Worm (Caenorhabditis elegans) whole organism, mixed stage, embryonic: Measurements from ENCODE around the gene nos-3.
"Not testable (repeated sequence)": the region's sequence is repeated elsewhere in the genome, so short reads cannot be mapped to it uniquely, and the experiment has no call there.

Experiments used
- M03D4.4 ChIP-seq: sonication (generic microtip); optimal IDR thresholded peaks from 2 replicates; lab custom pipeline; 2017; ENCODE audit warnings: mild to moderate bottlenecking, missing genetic modification characterization, missing compliant biosample characterization
- bed-3 ChIP-seq: fragments of 200-800 bp; sonication (Bioruptor generic); optimal IDR thresholded peaks from 3 replicates; lab custom pipeline; 2018; ENCODE audit warnings: mild to moderate bottlenecking, missing genetic modification characterization, moderate library complexity, missing compliant biosample characterization
- blmp-1 ChIP-seq: fragments of 150-350 bp; optimal IDR thresholded peaks from 2 replicates; lab custom pipeline; 2014; ENCODE audit warnings: missing biosample characterization, missing genetic modification characterization
- ceh-39 ChIP-seq: fragments of 150-350 bp; optimal IDR thresholded peaks from 2 replicates; lab custom pipeline; 2014; ENCODE audit warnings: missing biosample characterization, missing genetic modification characterization
- ceh-83 ChIP-seq: fragments of 200-800 bp; sonication (Bioruptor generic); optimal IDR thresholded peaks from 2 replicates; lab custom pipeline; 2018; ENCODE audit warnings: mild to moderate bottlenecking, missing genetic modification characterization, missing compliant biosample characterization
- ces-1 ChIP-seq: fragments of 150-350 bp; optimal IDR thresholded peaks from 2 replicates; lab custom pipeline; 2014; ENCODE audit warnings: missing biosample characterization, missing genetic modification reagents, missing genetic modification characterization
- cnd-1 ChIP-seq: fragments of 200-800 bp; sonication (Bioruptor generic); optimal IDR thresholded peaks from 2 replicates; lab custom pipeline; 2018; ENCODE audit warnings: mild to moderate bottlenecking, missing genetic modification characterization, missing compliant biosample characterization
- drap-1 ChIP-seq: fragments of 200-800 bp; sonication (Bioruptor generic); optimal IDR thresholded peaks from 3 replicates; lab custom pipeline; 2018; ENCODE audit warnings: mild to moderate bottlenecking, missing genetic modification characterization, missing compliant biosample characterization
- elt-1 ChIP-seq: sonication (generic microtip); optimal IDR thresholded peaks from 2 replicates; lab custom pipeline; 2017; ENCODE audit warnings: missing genetic modification characterization, mild to moderate bottlenecking, missing compliant biosample characterization, antibody characterized with exemption, moderate library complexity, borderline replicate concordance; ENCODE audit not compliant: insufficient read depth
- elt-3 ChIP-seq: fragments of 150-350 bp; optimal IDR thresholded peaks from 2 replicates; lab custom pipeline; 2014; ENCODE audit warnings: missing biosample characterization, missing genetic modification characterization
- ham-2 ChIP-seq: fragments of 200-800 bp; sonication (Bioruptor generic); optimal IDR thresholded peaks from 2 replicates; lab custom pipeline; 2018; ENCODE audit warnings: mild to moderate bottlenecking, missing genetic modification characterization, missing compliant biosample characterization
- hlh-1 ChIP-seq: fragments of 150-350 bp; optimal IDR thresholded peaks from 2 replicates; lab custom pipeline; 2014; ENCODE audit warnings: missing biosample characterization, missing genetic modification reagents, missing genetic modification characterization
- lin-13 ChIP-seq: fragments of 150-350 bp; optimal IDR thresholded peaks from 2 replicates; lab custom pipeline; 2014; ENCODE audit warnings: missing biosample characterization, missing genetic modification characterization
- lin-32 ChIP-seq: fragments of 200-800 bp; sonication (Bioruptor generic); optimal IDR thresholded peaks from 2 replicates; lab custom pipeline; 2018; ENCODE audit warnings: mild to moderate bottlenecking, missing genetic modification characterization, missing compliant biosample characterization
- lsy-2 ChIP-seq: fragments of 150-350 bp; optimal IDR thresholded peaks from 2 replicates; lab custom pipeline; 2014; ENCODE audit warnings: missing biosample characterization, missing genetic modification characterization
- mab-5 ChIP-seq: fragments of 150-350 bp; optimal IDR thresholded peaks from 2 replicates; lab custom pipeline; 2014; ENCODE audit warnings: missing biosample characterization, missing genetic modification characterization
- mep-1 ChIP-seq: fragments of 150-350 bp; optimal IDR thresholded peaks from 2 replicates; lab custom pipeline; 2017; ENCODE audit warnings: missing biosample characterization, missing genetic modification reagents, missing genetic modification characterization, inconsistent platforms
- mls-2 ChIP-seq: sonication (generic microtip); optimal IDR thresholded peaks from 2 replicates; lab custom pipeline; 2016; ENCODE audit warnings: mild to moderate bottlenecking, missing genetic modification characterization, moderate library complexity, missing compliant biosample characterization
- nhr-2 ChIP-seq: fragments of 150-350 bp; optimal IDR thresholded peaks from 2 replicates; lab custom pipeline; 2014; ENCODE audit warnings: missing biosample characterization, missing genetic modification characterization
- nhr-237 ChIP-seq: fragments of 150-350 bp; optimal IDR thresholded peaks from 2 replicates; lab custom pipeline; 2014; ENCODE audit warnings: missing biosample characterization, missing genetic modification characterization
- nhr-28 ChIP-seq: fragments of 150-350 bp; optimal IDR thresholded peaks from 2 replicates; lab custom pipeline; 2014; ENCODE audit warnings: missing biosample characterization, missing genetic modification characterization
- nhr-76 ChIP-seq: sonication (generic microtip); optimal IDR thresholded peaks from 2 replicates; lab custom pipeline; 2017; ENCODE audit warnings: missing biosample characterization, missing genetic modification characterization
- pha-4 ChIP-seq: fragments of 150-350 bp; optimal IDR thresholded peaks from 2 replicates; lab custom pipeline; 2018; ENCODE audit warnings: missing biosample characterization, missing genetic modification reagents, missing genetic modification characterization
- sptf-1 ChIP-seq: sonication (generic microtip); optimal IDR thresholded peaks from 2 replicates; lab custom pipeline; 2017; ENCODE audit warnings: mild to moderate bottlenecking, missing genetic modification characterization, moderate library complexity, missing compliant biosample characterization
- unc-120 ChIP-seq: sonication (generic microtip); optimal IDR thresholded peaks from 2 replicates; lab custom pipeline; 2017; ENCODE audit warnings: missing genetic modification characterization, missing compliant biosample characterization; ENCODE audit not compliant: poor library complexity, severe bottlenecking
- zip-8 ChIP-seq: fragments of 150-350 bp; optimal IDR thresholded peaks from 2 replicates; lab custom pipeline; 2014; ENCODE audit warnings: missing biosample characterization, missing genetic modification characterization
- ztf-11 ChIP-seq: fragments of 150-350 bp; optimal IDR thresholded peaks from 2 replicates; lab custom pipeline; 2014; ENCODE audit warnings: missing biosample characterization, missing genetic modification characterization

Gene nos-3

ce11 chrII:9713083-9713482, 33.0 kb upstream of the nos-3 start:
- TF ChIP-seq ceh-83 (GFP tag; lab: Kevin White, UChicago): peak; percentile 55
- TF ChIP-seq ces-1: no peak
- TF ChIP-seq mep-1: no peak

DNA sequence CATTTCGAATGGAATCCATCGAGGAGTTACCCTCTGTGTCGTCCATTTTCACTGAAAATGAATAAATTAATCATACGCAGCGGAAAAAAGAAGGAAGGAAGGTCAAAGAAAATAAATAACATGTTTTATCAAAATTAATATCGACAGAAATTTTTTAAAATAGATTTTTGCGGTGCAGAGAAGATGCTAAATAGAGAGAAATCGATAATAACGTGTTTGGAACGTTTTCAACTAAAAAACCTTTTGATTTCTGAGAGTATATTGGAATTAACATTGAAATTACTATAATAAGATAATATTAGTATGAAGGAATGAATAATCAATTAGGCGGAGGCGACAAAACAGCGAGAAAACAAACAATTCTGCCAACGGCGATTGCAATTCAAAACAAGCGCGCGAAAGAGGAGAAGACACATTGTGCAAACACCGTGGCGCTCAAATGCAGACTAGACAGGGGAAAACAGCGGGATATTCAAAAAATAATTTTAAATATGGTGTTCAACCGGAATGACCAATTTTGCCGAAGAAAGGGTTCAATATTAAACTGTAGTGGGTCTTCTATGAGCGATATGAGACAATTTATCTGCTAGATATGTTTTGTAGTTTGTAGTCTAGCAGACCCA, 29.6 kb upstream of the nos-3 start, which contains the start of gene wee-1.3:
Gene wee-1.3 (minus strand): TSS at position 51 of the 623 bp plus-strand sequence.
- TF ChIP-seq blmp-1 (tag; lab: Kevin White, UChicago) (no peak), mab-5 (tag; lab: Kevin White, UChicago) (no peak), ces-1 (peak; percentile 58), bed-3 (GFP tag; lab: Kevin White, UChicago) (no peak), lin-32 (GFP tag; lab: Kevin White, UChicago) (no peak), drap-1 (GFP tag; lab: Kevin White, UChicago) (peak; percentile 48), M03D4.4 (tag; lab: Kevin White, UChicago) (no peak), elt-3 (tag; lab: Kevin White, UChicago) (no peak), mls-2 (tag; lab: Kevin White, UChicago) (peak; percentile 47), lsy-2 (tag; lab: Kevin White, UChicago) (peak; percentile 89), nhr-237 (peak; percentile 79), ham-2 (GFP tag; lab: Kevin White, UChicago) (no peak), hlh-1 (tag; lab: Kevin White, UChicago) (peak; percentile 20), mep-1 (peak; percentile 75), nhr-28 (no peak), ceh-83 (GFP tag; lab: Kevin White, UChicago) (no peak), elt-1 (tag; lab: Kevin White, UChicago) (no peak), lin-13 (tag; lab: Kevin White, UChicago) (peak; percentile 80), nhr-2 (tag; lab: Kevin White, UChicago) (no peak), sptf-1 (tag; lab: Kevin White, UChicago) (no peak), ceh-39 (tag; lab: Kevin White, UChicago) (peak; percentile 45), unc-120 (tag; lab: Kevin White, UChicago) (peak; percentile 51), ztf-11 (tag; lab: Kevin White, UChicago) (no peak), pha-4 (peak; percentile 78)
- TF ChIP-seq, all 35 proteins: peak for 11

DNA sequence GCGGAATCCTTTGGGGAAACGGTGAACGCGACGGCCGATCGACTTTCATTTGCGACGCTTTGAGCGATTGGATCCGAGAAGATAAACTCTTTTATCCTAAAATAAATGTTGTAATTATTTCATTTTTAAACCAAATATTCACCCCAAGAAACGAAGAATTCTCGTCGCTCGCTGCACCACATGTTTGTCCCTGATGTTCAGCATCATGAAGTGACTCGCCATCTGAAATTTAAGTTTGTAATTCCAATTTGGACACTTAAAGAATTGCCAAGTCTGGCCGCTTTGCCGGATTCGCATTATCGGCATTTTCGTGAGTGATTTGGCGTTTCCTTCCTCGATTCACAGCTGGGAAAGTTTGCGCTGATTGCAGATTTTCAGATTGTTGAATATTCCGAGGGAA, 28.2 kb upstream of the nos-3 start, which contains the start of gene Y53C12A.6:
Gene Y53C12A.6 (minus strand): TSS at position 101 of the 400 bp plus-strand sequence.
- no peak for TF ChIP-seq drap-1 (GFP tag; lab: Kevin White, UChicago)
- no peak for TF ChIP-seq mep-1
- TF ChIP-seq mab-5 (tag; lab: Kevin White, UChicago): no peak
- TF ChIP-seq ham-2 (GFP tag; lab: Kevin White, UChicago): no peak
- no peak for TF ChIP-seq pha-4
- TF ChIP-seq nhr-28: no peak

ce11 chrII:9718631-9719252, 27.4 kb upstream of the nos-3 start, which contains the start of gene Y53C12A.11:
TSS of gene Y53C12A.11 (minus strand) at chrII:9718698.
- TF ChIP-seq zip-8, sptf-1, nhr-76 (tag; lab: Kevin White, UChicago): not testable (repeated sequence)
- TF ChIP-seq, all 35 proteins: peak for 0; not testable (repeated sequence) for 35

- TF ChIP-seq elt-1 (tag; lab: Kevin White, UChicago): peak; percentile 79
- TF ChIP-seq nhr-2 (tag; lab: Kevin White, UChicago): peak; percentile 91
- no peak for TF ChIP-seq lsy-2 (tag; lab: Kevin White, UChicago)
These were observed 21.7 kb upstream of the nos-3 start, which contains the start of gene cutl-2 for ce11 chrII:9724464-9724863. TSS of gene cutl-2 (minus strand) at chrII:9724673.

- peak; percentile 57 for TF ChIP-seq blmp-1 (tag; lab: Kevin White, UChicago)
- no peak for TF ChIP-seq cnd-1 (tag; lab: Kevin White, UChicago)
- TF ChIP-seq, all 35 proteins: peak for 1
These were observed 21.1 kb upstream of the nos-3 start for ce11 chrII:9725056-9725455.
